Worm (Caenorhabditis elegans): ENCODE measurements around the gene aakg-2.

DNA sequence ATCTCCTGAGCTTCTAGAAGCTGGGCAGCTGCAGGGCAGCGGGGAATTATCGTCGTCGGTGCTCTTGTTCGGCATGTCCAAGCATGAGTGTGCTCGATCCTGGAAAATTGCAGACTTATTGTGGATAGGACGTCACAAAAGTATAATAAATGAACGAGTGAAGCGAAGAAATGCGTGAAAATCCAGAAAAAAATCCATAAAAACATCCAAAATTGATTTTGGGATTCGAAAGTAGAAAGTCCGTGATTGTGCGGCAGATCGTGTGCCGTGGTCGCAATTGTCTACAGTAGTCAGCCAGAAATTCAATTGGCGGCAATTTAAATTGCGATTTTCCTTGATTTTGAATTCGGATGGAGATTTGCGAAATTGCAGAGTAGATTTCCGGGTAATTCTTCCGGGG, 32.5 kb downstream of the aakg-2 start, which contains the start of gene F41G4.7:
- TF ChIP-seq alr-1 (tag; optimal IDR thresholded peaks at IDR 0.05) = no peak
- TF ChIP-seq nhr-25 (tag; optimal IDR thresholded peaks at IDR 0.05) = no peak
